Fruit fly (Drosophila melanogaster): ENCODE measurements around the gene Frq1.
A peak's percentile ranks its signal among the peaks of the same experiment; 100 is the strongest.

Frq1 gene

DNA sequence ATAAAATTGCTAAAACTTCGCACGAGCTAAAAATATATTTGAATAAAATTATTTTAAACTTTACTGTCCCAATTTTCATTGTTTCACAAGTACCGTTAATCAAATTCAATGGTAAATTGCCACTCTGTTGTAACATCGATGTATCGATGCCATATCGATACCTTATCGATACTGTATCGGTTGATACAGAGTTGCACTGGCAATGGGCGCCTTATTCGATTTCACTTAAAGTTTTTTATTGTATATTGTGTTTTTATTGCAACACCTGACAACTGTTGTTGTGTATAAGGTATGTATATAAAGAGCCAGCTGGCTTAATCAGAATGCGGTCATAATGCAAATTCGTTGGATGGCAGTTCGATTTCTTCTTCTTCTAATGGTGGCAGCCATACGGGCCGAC lies 16.9 kb upstream of the Frq1 start, which contains the start of gene CG43229 (continued):
- TF ChIP-seq nom (GFP tag; optimal IDR thresholded peaks at IDR 0.05) (no peak), CG7556 (GFP tag; optimal IDR thresholded peaks at IDR 0.05) (no peak), Pdp1 (GFP tag; optimal IDR thresholded peaks at IDR 0.05) (peak in 1 of 2 experiments; percentile 0), CG4328 (GFP tag; optimal IDR thresholded peaks at IDR 0.05) (no peak), crp (GFP tag; optimal IDR thresholded peaks at IDR 0.05) (no peak), CG3847 (GFP tag; IDR thresholded peaks at IDR 0.05) (no peak), row (GFP tag; IDR thresholded peaks at IDR 0.05) (no peak; the same call in 2 of the 3 replicates), aop (GFP tag; IDR thresholded peaks at IDR 0.05) (no peak), Mes4 (GFP tag; optimal IDR thresholded peaks at IDR 0.05) (no peak), trh (GFP tag; optimal IDR thresholded peaks at IDR 0.05) (no peak), Gug (GFP tag; IDR thresholded peaks at IDR 0.05) (no peak), CG34422 (GFP tag; IDR thresholded peaks at IDR 0.05) (no peak), Fer1 (GFP tag; optimal IDR thresholded peaks at IDR 0.05) (no peak), slbo (GFP tag; IDR thresholded peaks at IDR 0.05) (no peak), jumu (GFP tag; optimal IDR thresholded peaks at IDR 0.05) (no peak), maf-S (GFP tag; optimal IDR thresholded peaks at IDR 0.05) (no peak), zen (tag; optimal IDR thresholded peaks at IDR 0.05) (no peak), org-1 (GFP tag; optimal IDR thresholded peaks at IDR 0.05) (no peak), CG10267 (tag; optimal IDR thresholded peaks at IDR 0.05) (no peak), CG2875 (GFP tag; optimal IDR thresholded peaks at IDR 0.05) (no peak), CG7839 (tag; optimal IDR thresholded peaks at IDR 0.05) (no peak), Hey (tag; optimal IDR thresholded peaks at IDR 0.05) (no peak), dmrt11E (tag; optimal IDR thresholded peaks at IDR 0.05) (no peak), salm (tag; optimal IDR thresholded peaks at IDR 0.05) (no peak), gce (GFP tag; IDR thresholded peaks at IDR 0.05) (0 out of 3 replicates have a peak, but pooled peaks have one; percentile 32), CG8281 (tag; optimal IDR thresholded peaks at IDR 0.05) (no peak), sc (optimal IDR thresholded peaks at IDR 0.05) (no peak), sc (GFP tag; optimal IDR thresholded peaks at IDR 0.05) (no peak), CG1647 (GFP tag; optimal IDR thresholded peaks at IDR 0.05) (no peak), Meics (GFP tag; optimal IDR thresholded peaks at IDR 0.05) (no peak), CG1602 (GFP tag; optimal IDR thresholded peaks at IDR 0.05) (no peak), Awh (GFP tag; IDR thresholded peaks at IDR 0.05) (no peak), sisA (GFP tag; IDR thresholded peaks at IDR 0.05) (no peak), da (GFP tag; optimal IDR thresholded peaks at IDR 0.05) (no peak), ase (GFP tag; IDR thresholded peaks at IDR 0.05) (no peak), ara (GFP tag; IDR thresholded peaks at IDR 0.05) (no peak), nerfin-2 (GFP tag; IDR thresholded peaks at IDR 0.05; ENCODE audit: partially characterized antibody) (peak; percentile 71), CG3726 (GFP tag; IDR thresholded peaks at IDR 0.05) (no peak), zen2 (GFP tag; IDR thresholded peaks at IDR 0.05; ENCODE audit: partially characterized antibody) (peak; percentile 73), nau (GFP tag; optimal IDR thresholded peaks at IDR 0.05) (peak; percentile 5), btn (GFP tag; optimal IDR thresholded peaks at IDR 0.05) (no peak), dmrt99B (tag; optimal IDR thresholded peaks at IDR 0.05) (no peak), CG17359 (tag; optimal IDR thresholded peaks at IDR 0.05) (no peak), hbn (GFP tag; IDR thresholded peaks at IDR 0.05; ENCODE audit: partially characterized antibody) (peak; percentile 61), stc (GFP tag; IDR thresholded peaks at IDR 0.05) (no peak), C15 (GFP tag; IDR thresholded peaks at IDR 0.05) (no peak), fd102C (GFP tag; optimal IDR thresholded peaks at IDR 0.05) (no peak), CG10274 (GFP tag; optimal IDR thresholded peaks at IDR 0.05) (no peak), CG16815 (GFP tag; optimal IDR thresholded peaks at IDR 0.05) (no peak), ranshi (GFP tag; IDR thresholded peaks at IDR 0.05) (no peak), CG6175 (GFP tag; IDR thresholded peaks at IDR 0.05) (no peak), psq (GFP tag; optimal IDR thresholded peaks at IDR 0.05) (no peak)

Measured in whole organism, embryonic.